Worm (Caenorhabditis elegans) whole organism, L1 larva: Measurements from ENCODE around the gene ascc-1.

ENCODE experiments used
- nhr-237 ChIP-seq: fragments of 150-350 bp; optimal IDR thresholded peaks from 2 replicates; lab custom pipeline; 2014; ENCODE audit warnings: missing biosample characterization, missing genetic modification characterization
- nhr-84 ChIP-seq: sonication (generic microtip); optimal IDR thresholded peaks from 2 replicates; lab custom pipeline; 2017; ENCODE audit warnings: missing biosample characterization, missing genetic modification characterization

- TF ChIP-seq nhr-84 (tag; lab: Kevin White, UChicago) (no peak), nhr-237 (tag; lab: Kevin White, UChicago) (no peak)
These were observed 29.3 kb downstream of the ascc-1 start for ce11 chrII:86794-87193.
